Worm (Caenorhabditis elegans): Measurements from ENCODE around the gene col-154.

DNA sequence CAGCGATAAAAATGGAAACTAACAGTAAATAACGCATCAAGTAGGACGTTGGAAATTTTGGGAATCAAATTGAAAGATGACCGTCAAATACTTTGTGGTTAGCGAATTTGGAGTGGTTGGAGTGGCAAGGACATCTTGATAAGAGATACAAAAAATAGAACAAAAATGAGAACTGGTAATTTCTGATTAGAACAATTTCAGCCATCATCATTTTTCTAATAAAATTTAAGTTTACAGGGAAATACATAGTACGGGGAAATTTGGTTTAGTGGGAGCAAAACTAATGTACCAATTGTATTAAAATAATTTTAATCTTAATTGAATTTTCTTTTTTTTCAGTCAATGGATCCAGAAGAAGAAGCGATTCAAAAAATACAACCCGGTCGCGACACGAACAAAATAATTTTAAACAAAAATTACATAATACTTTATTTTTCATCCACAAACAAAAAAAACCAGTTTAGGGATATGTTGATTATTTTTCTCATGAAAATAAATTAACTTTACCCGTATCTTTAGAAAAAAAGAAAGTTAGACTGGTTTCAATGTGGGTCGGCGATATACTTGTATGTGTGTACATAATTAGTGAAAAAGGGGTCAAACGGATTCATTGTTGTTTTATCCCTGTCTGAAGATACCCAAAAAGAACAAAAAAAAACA is 25.9 kb downstream of the col-154 start, which contains the start of the genes K03B8.8 and grl-3:
- TF ChIP-seq unc-62 (GFP tag; optimal IDR thresholded peaks at IDR 0.05) (no peak), nhr-28 (tag; optimal IDR thresholded peaks at IDR 0.05) (no peak)

Measured in whole organism, L3 larva.